Worm (Caenorhabditis elegans): ENCODE results near the gene trpp-12.
A peak's percentile ranks its signal among the peaks of the same experiment; 100 is the strongest.

The trpp-12 gene

DNA sequence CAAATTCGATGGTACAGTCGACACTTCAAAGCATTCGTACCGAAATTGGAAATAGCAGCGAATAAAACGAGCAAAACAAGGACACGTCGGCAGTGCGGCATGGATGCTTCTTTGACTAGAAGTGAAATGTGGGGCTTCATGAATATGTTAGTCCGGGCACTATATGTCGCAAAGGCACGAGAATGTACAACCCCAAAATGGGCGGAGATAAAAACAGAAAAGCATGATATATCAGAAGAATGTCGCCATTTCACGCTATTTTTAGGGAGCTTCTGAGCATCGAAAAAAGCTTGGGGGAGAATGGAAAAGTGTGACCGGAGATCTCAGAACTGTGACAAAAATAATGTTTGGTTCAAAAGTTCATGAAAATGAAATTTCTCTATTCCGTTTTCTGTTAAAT is 33.8 kb downstream of the trpp-12 start, which contains the start of gene T07D1.3:
TSS of gene T07D1.3 (minus strand) at position 101 of the 400 bp plus-strand sequence.
- TF ChIP-seq nhr-129 (tag; optimal IDR thresholded peaks at IDR 0.05), result no peak
- no peak for TF ChIP-seq gmeb-1 (tag; optimal IDR thresholded peaks at IDR 0.05)
- TF ChIP-seq mbf-1 (tag; optimal IDR thresholded peaks at IDR 0.05), result no peak
- no peak for TF ChIP-seq mab-5 (tag; optimal IDR thresholded peaks at IDR 0.05)
- TF ChIP-seq R02D3.7 (tag; optimal IDR thresholded peaks at IDR 0.05), result no peak
- no peak for TF ChIP-seq zag-1 (tag; optimal IDR thresholded peaks at IDR 0.05)
- no peak for TF ChIP-seq elt-3 (tag; optimal IDR thresholded peaks at IDR 0.05)

DNA sequence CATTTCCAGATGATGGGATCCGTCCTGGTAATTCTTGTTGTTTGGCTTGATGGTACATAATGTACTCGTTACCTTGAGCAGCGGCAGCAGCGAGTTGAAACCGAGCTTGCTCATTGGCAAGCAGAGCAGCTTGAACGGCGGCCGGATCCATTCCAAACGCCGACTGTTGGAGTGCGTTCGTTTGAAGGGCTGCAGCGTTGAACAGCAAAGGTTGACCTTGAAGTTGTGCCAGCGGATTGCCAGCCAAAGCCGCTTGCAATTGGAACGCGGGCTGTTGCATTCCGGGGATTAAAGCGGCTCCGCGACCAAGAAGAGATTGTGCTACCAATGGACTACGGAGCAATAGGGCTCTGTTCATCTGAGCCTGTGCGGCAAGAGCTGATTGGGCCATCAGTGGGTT is 36.7 kb downstream of the trpp-12 start:
- TF ChIP-seq ztf-1 (GFP tag; conservative IDR thresholded peaks at IDR 0.05) (no peak), nhr-10 (tag; optimal IDR thresholded peaks at IDR 0.05) (no peak), ceh-82 (tag; optimal IDR thresholded peaks at IDR 0.05) (no peak), nhr-77 (tag; optimal IDR thresholded peaks at IDR 0.05) (no peak), zag-1 (tag; optimal IDR thresholded peaks at IDR 0.05) (no peak), blmp-1 (tag; optimal IDR thresholded peaks at IDR 0.05; ENCODE audit: insufficient read depth) (no peak), aly-2 (tag; optimal IDR thresholded peaks at IDR 0.05) (no peak), mbf-1 (tag; optimal IDR thresholded peaks at IDR 0.05) (no peak), unc-62 (GFP tag; optimal IDR thresholded peaks at IDR 0.05) (no peak), nhr-129 (tag; optimal IDR thresholded peaks at IDR 0.05) (no peak), nhr-23 (tag; optimal IDR thresholded peaks at IDR 0.05) (no peak), sma-9 (GFP tag; optimal IDR thresholded peaks at IDR 0.05) (no peak), sma-9 (tag; optimal IDR thresholded peaks at IDR 0.05) (no peak)

DNA sequence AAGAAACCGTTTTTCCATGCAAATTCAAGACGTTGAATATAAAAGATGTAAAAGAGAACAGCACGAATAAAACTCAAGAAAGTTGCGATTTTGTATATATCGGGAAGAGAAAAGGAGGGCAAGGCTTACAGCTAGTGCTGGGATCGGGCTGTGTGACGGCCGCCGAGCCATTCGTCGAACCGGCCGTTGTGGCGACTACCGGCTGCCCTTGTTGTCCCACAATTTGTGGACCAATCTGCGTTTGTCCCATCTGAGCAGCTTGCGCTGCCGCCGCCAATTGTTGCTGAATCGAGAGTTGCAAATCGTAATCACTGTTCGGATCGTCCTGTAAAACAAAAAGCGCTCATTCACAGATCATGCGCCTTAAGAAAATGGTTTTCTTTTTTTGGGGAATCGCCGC is 37.7 kb downstream of the trpp-12 start:
- TF ChIP-seq ceh-82 (tag; optimal IDR thresholded peaks at IDR 0.05), result no peak
- no peak for TF ChIP-seq ztf-4 (tag; optimal IDR thresholded peaks at IDR 0.05)
- no peak for TF ChIP-seq zag-1 (tag; optimal IDR thresholded peaks at IDR 0.05)
- 0 out of 2 replicates have a peak, but pooled peaks have one; percentile 72 for TF ChIP-seq ztf-1 (GFP tag; conservative IDR thresholded peaks at IDR 0.05)
- no peak for TF ChIP-seq ama-1 (optimal IDR thresholded peaks at IDR 0.05)

DNA sequence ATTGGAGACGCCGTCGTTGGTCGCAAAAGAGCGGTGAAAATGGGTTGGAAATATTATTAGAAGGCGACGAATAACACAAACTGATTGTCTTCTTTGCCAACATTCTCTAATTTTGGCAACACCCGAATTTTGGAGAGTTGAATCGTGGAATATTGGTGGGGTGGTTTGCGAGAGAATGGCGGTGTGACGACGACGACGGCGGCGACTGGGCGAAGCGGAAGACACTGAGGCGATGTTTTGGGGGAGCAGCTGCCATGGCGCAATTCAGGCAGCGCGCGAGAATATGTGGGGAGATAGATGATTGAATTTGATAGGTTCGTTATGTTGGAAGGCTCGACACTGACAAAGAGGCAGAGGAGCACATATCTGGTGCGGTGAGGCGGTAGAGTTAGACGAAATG is 41.5 kb downstream of the trpp-12 start:
- no peak for TF ChIP-seq F13H6.1 (tag; optimal IDR thresholded peaks at IDR 0.05)
- no peak for TF ChIP-seq nhr-25 (tag; optimal IDR thresholded peaks at IDR 0.05)
- TF ChIP-seq ZK546.5 (tag; optimal IDR thresholded peaks at IDR 0.05), result no peak
- TF ChIP-seq unc-39 (tag; optimal IDR thresholded peaks at IDR 0.05), result no peak
- no peak for TF ChIP-seq lin-11 (tag; optimal IDR thresholded peaks at IDR 0.05)
- no peak for TF ChIP-seq sem-4 (tag; optimal IDR thresholded peaks at IDR 0.05)
- no peak for TF ChIP-seq skn-1 (tag; optimal IDR thresholded peaks at IDR 0.05)

DNA sequence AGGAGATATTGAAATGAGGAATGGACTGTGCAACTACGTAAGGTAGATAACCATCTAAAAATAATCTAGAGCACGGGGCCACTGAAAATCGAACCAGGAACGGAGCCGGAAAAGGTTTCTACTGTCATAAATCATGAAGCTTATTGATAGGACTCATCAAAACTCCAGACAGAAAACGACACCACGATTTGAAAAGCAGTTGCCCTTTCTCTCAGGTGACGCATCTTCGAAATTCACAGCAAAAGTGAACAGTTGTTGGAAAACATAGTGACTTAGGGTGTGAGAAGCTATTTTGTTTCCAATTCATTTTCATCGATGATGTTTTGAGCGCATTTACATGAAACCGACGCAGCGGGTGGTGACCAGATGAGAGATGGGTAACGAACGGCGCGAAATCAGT is 42.8 kb downstream of the trpp-12 start:
- TF ChIP-seq peb-1 (tag; optimal IDR thresholded peaks at IDR 0.05) (no peak), ceh-82 (tag; optimal IDR thresholded peaks at IDR 0.05) (no peak), mab-5 (tag; optimal IDR thresholded peaks at IDR 0.05) (peak; percentile 40), C34F6.9 (tag; optimal IDR thresholded peaks at IDR 0.05) (peak; percentile 8), fos-1 (tag; optimal IDR thresholded peaks at IDR 0.05) (no peak), sma-9 (GFP tag; optimal IDR thresholded peaks at IDR 0.05) (peak; percentile 9), sma-9 (tag; optimal IDR thresholded peaks at IDR 0.05) (no peak), snpc-4 (tag; optimal IDR thresholded peaks at IDR 0.05) (no peak), blmp-1 (tag; optimal IDR thresholded peaks at IDR 0.05; ENCODE audit: insufficient read depth) (no peak), elt-1 (tag; optimal IDR thresholded peaks at IDR 0.05) (no peak), dmd-4 (tag; optimal IDR thresholded peaks at IDR 0.05) (no peak)

DNA sequence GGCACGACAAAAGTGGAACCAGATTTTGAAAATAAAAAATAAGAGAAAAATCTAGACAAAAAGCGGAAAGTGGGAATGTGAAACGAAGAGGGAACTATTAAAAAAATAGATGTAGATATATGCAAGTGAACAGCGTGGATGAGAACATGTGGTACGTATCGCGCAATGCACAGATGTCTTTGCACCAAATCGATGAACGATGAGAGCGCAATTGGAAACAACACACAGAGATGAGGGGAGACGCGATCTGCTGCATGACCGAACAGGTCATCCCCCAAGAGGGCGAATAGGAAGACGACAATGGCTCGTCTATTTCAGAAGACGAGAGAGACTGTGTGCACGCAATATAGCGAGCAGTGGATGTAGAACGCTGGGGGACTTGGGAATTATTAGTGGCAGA is 43.2 kb downstream of the trpp-12 start:
- no peak for TF ChIP-seq nhr-23 (tag; optimal IDR thresholded peaks at IDR 0.05)
- TF ChIP-seq alr-1 (tag; optimal IDR thresholded peaks at IDR 0.05), result no peak
- no peak for TF ChIP-seq elt-1 (tag; optimal IDR thresholded peaks at IDR 0.05)
- TF ChIP-seq zag-1 (tag; optimal IDR thresholded peaks at IDR 0.05), result no peak
- TF ChIP-seq peb-1 (tag; optimal IDR thresholded peaks at IDR 0.05), result no peak
- no peak for TF ChIP-seq unc-55 (GFP tag; optimal IDR thresholded peaks at IDR 0.05)
- TF ChIP-seq elt-3 (tag; optimal IDR thresholded peaks at IDR 0.05), result no peak
- no peak for TF ChIP-seq nhr-129 (tag; optimal IDR thresholded peaks at IDR 0.05)
- TF ChIP-seq lin-39 (tag; optimal IDR thresholded peaks at IDR 0.05), result no peak
- no peak for TF ChIP-seq mab-5 (tag; optimal IDR thresholded peaks at IDR 0.05)
- no peak for TF ChIP-seq ztf-4 (tag; optimal IDR thresholded peaks at IDR 0.05)

All from whole organism, L2 larva.